Worm (Caenorhabditis elegans): ENCODE data around the gene glb-27.

glb-27 gene

ce11 chrII:8573044-8573443 is 17.0 kb upstream of the glb-27 start, which contains the start of gene F54C9.7:
Gene F54C9.7 (plus strand): TSS chrII:8573344.
- TF ChIP-seq scrt-1 (GFP tag; IDR thresholded peaks at IDR 0.05) (no peak), aly-1 (tag; optimal IDR thresholded peaks at IDR 0.05) (no peak)

ce11 chrII:8570977-8571376 is 14.9 kb upstream of the glb-27 start, which contains the start of gene bcs-1:
Gene bcs-1 (plus strand): TSS chrII:8571085.
- TF ChIP-seq ama-1 (optimal IDR thresholded peaks at IDR 0.05): no peak
- TF ChIP-seq tbx-37 (GFP tag; conservative IDR thresholded peaks at IDR 0.05): no peak
- no peak for TF ChIP-seq tra-4 (tag; optimal IDR thresholded peaks at IDR 0.05)

DNA sequence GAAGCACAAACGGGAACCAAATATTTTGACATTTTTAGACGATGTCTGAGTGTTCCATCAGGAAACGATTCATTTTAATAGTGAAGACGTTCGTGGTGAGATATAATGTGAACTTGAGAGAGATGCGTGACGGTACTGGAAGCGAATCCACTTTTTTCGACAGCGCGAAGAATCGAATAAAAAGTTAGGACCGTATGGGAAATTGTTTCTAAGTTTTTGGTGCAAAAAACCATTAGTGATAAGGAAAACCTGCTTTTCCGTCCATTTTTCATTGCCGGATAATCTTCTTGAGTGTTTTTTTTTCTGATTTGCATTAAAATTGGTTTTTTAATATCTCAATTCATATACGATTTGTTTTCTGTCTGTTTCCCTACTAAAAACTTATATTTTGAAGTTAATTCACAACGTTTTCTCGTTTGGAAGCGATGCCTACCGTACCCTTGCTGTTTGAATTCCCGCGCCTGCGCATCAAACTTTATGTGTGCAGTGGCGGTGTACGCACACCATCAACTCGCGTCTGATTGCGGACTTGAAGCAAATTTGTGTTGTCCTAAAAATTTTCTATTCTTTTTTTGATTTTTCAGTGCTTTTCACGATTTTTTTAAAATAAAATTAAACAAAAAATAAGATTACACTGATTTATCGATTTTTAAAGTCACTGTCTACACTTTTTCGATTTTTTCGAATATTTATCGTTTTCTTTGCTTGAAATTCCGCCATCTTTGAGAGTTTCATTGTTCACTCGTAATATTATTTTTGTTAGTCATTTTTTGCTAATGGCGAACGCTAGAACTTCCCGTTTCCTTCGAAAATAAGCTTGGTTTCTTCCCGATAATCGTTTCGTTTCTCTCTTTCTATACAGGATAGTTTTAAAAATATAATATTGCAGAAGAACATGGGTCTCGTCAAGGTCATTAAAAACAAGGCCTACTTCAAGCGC is 13.2 kb upstream of the glb-27 start, which contains the start of the genes col-38 and rpl-5:
Gene col-38 (minus strand): TSS at position 51 of the 940 bp plus-strand sequence.
Gene rpl-5 (plus strand): TSS at position 890 of the 940 bp plus-strand sequence.
- TF ChIP-seq hmg-4 (GFP tag; optimal IDR thresholded peaks at IDR 0.05) (peak; percentile 39), tbx-11 (GFP tag; IDR thresholded peaks at IDR 0.05) (no peak), F13C5.2 (tag; optimal IDR thresholded peaks at IDR 0.05) (peak; percentile 73), ama-1 (optimal IDR thresholded peaks at IDR 0.05) (no peak), flt-1 (GFP tag; IDR thresholded peaks at IDR 0.05) (peak; percentile 38; the same call in 1 of the 2 replicates)

ce11 chrII:8568234-8568969 is 12.3 kb upstream of the glb-27 start:
- no peak for TF ChIP-seq tbx-37 (GFP tag; conservative IDR thresholded peaks at IDR 0.05)
- TF ChIP-seq F13C5.2 (tag; optimal IDR thresholded peaks at IDR 0.05): no peak
- 0 out of 2 replicates have a peak, but pooled peaks have one; percentile 30 for TF ChIP-seq sea-1 (GFP tag; conservative IDR thresholded peaks at IDR 0.05)

DNA sequence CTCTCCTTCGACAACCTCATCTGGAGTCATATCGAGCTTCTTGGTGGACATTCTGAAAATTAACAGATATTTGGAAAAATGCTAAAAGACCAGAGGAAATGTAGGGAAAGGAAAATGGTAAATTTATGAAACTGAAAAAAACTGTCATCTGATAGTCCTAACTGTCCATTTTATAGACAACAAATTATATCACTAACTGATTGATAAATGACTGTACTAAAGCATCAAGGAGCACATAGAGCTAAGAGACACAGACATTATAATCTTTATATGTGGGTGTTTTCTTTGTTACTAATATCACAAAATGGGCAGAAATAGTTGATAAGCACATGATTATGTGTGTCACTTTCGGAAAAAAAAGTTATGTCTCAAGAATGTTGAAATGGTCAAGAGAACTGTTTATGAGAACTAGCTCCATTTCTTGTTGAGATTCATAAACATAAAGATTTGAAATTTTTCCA is 10.8 kb upstream of the glb-27 start, which contains the start of gene F54C9.3:
Gene F54C9.3 (minus strand): TSS at position 51 of the 461 bp plus-strand sequence.
- TF ChIP-seq hnd-1 (tag; optimal IDR thresholded peaks at IDR 0.05): no peak
- TF ChIP-seq tbx-11 (GFP tag; IDR thresholded peaks at IDR 0.05): no peak
- no peak for TF ChIP-seq F13C5.2 (tag; optimal IDR thresholded peaks at IDR 0.05)
- TF ChIP-seq ceh-36 (tag; optimal IDR thresholded peaks at IDR 0.05): no peak
- TF ChIP-seq flt-1 (GFP tag; IDR thresholded peaks at IDR 0.05): no peak
- TF ChIP-seq tra-4 (tag; optimal IDR thresholded peaks at IDR 0.05): no peak
- no peak for TF ChIP-seq hmg-4 (GFP tag; optimal IDR thresholded peaks at IDR 0.05)
- TF ChIP-seq ama-1 (optimal IDR thresholded peaks at IDR 0.05): no peak
- no peak for TF ChIP-seq sea-1 (GFP tag; conservative IDR thresholded peaks at IDR 0.05)
- TF ChIP-seq hmbx-1 (tag; optimal IDR thresholded peaks at IDR 0.05): no peak
- TF ChIP-seq pes-1 (GFP tag; IDR thresholded peaks at IDR 0.05): no peak
- no peak for TF ChIP-seq ceh-13 (GFP tag; optimal IDR thresholded peaks at IDR 0.05)
- no peak for TF ChIP-seq tbx-37 (GFP tag; conservative IDR thresholded peaks at IDR 0.05)
- TF ChIP-seq scrt-1 (GFP tag; IDR thresholded peaks at IDR 0.05): no peak
- no peak for TF ChIP-seq ets-7 (tag; optimal IDR thresholded peaks at IDR 0.05)
- no peak for TF ChIP-seq aly-1 (tag; optimal IDR thresholded peaks at IDR 0.05)

ce11 chrII:8566039-8566438 is 10.0 kb upstream of the glb-27 start, which contains the start of gene stc-1:
Gene stc-1 (minus strand): TSS chrII:8566139.
- TF ChIP-seq sea-1 (GFP tag; conservative IDR thresholded peaks at IDR 0.05) (no peak), tbx-11 (GFP tag; IDR thresholded peaks at IDR 0.05) (no peak), flt-1 (GFP tag; IDR thresholded peaks at IDR 0.05) (no peak), tbx-37 (GFP tag; conservative IDR thresholded peaks at IDR 0.05) (no peak), hmg-4 (GFP tag; optimal IDR thresholded peaks at IDR 0.05) (no peak), hmbx-1 (tag; optimal IDR thresholded peaks at IDR 0.05) (no peak), scrt-1 (GFP tag; IDR thresholded peaks at IDR 0.05) (no peak), tra-4 (tag; optimal IDR thresholded peaks at IDR 0.05) (no peak), B0310.2 (tag; optimal IDR thresholded peaks at IDR 0.05) (no peak), aly-1 (tag; optimal IDR thresholded peaks at IDR 0.05) (no peak), ceh-36 (tag; optimal IDR thresholded peaks at IDR 0.05) (no peak), pes-1 (GFP tag; IDR thresholded peaks at IDR 0.05) (no peak), ceh-13 (GFP tag; optimal IDR thresholded peaks at IDR 0.05) (no peak)

ce11 chrII:8562002-8562401 is 5.9 kb upstream of the glb-27 start, which contains the start of gene F54C9.14:
Gene F54C9.14 (plus strand): TSS chrII:8562302.
- TF ChIP-seq ceh-13 (GFP tag; optimal IDR thresholded peaks at IDR 0.05) (no peak), hmbx-1 (tag; optimal IDR thresholded peaks at IDR 0.05) (no peak), ama-1 (optimal IDR thresholded peaks at IDR 0.05) (no peak), hmg-4 (GFP tag; optimal IDR thresholded peaks at IDR 0.05) (no peak), tra-4 (tag; optimal IDR thresholded peaks at IDR 0.05) (no peak), ceh-36 (tag; optimal IDR thresholded peaks at IDR 0.05) (no peak), aly-1 (tag; optimal IDR thresholded peaks at IDR 0.05) (no peak), pes-1 (GFP tag; IDR thresholded peaks at IDR 0.05) (no peak), hnd-1 (tag; optimal IDR thresholded peaks at IDR 0.05) (no peak), tbx-37 (GFP tag; conservative IDR thresholded peaks at IDR 0.05) (no peak), B0310.2 (tag; optimal IDR thresholded peaks at IDR 0.05) (no peak), sea-1 (GFP tag; conservative IDR thresholded peaks at IDR 0.05) (no peak), flt-1 (GFP tag; IDR thresholded peaks at IDR 0.05) (no peak), F13C5.2 (tag; optimal IDR thresholded peaks at IDR 0.05) (no peak), ets-7 (tag; optimal IDR thresholded peaks at IDR 0.05) (no peak), tbx-11 (GFP tag; IDR thresholded peaks at IDR 0.05) (no peak), scrt-1 (GFP tag; IDR thresholded peaks at IDR 0.05) (no peak)

Measured in whole organism, early embryonic.